Fruit fly (Drosophila melanogaster) whole organism: ENCODE measurements around the gene ppk31.

Source experiments
- CG8478 ChIP-seq: fragments of >200 bp; optimal IDR thresholded peaks from 2 replicates; lab custom pipeline; 2018; ENCODE audit warnings: inconsistent platforms
- Dll ChIP-seq: fragments of >200 bp; optimal IDR thresholded peaks from 2 replicates; lab custom pipeline; 2017
- EcR ChIP-seq, 2 experiments: fragments of >200 bp; optimal IDR thresholded peaks; 2 replicates each; lab custom pipeline; 2017; ENCODE audit warnings: missing biosample characterization in 2 of 2, missing genetic modification characterization in 2 of 2, missing genetic modification reagents in 2 of 2
- pan ChIP-seq: fragments of >200 bp; optimal IDR thresholded peaks from 2 replicates; lab custom pipeline; 2017
- psq ChIP-seq: fragments of >200 bp; optimal IDR thresholded peaks from 2 replicates; lab custom pipeline; 2017

dm6 chr3R:27181074-27181473 lies 18.1 kb downstream of the ppk31 start:
- no peak for TF ChIP-seq pan (lab: Kevin White, UChicago)
- TF ChIP-seq psq, result no peak
- TF ChIP-seq CG8478 (lab: Kevin White, UChicago), result no peak
- TF ChIP-seq Dll (lab: Kevin White, UChicago), result no peak
- TF ChIP-seq EcR (GFP tag; optimal IDR thresholded peaks at IDR 0.05; lab: Kevin White, UChicago), result no peak
